Worm (Caenorhabditis elegans): ENCODE data around the gene F07C6.6.

Gene F07C6.6

DNA sequence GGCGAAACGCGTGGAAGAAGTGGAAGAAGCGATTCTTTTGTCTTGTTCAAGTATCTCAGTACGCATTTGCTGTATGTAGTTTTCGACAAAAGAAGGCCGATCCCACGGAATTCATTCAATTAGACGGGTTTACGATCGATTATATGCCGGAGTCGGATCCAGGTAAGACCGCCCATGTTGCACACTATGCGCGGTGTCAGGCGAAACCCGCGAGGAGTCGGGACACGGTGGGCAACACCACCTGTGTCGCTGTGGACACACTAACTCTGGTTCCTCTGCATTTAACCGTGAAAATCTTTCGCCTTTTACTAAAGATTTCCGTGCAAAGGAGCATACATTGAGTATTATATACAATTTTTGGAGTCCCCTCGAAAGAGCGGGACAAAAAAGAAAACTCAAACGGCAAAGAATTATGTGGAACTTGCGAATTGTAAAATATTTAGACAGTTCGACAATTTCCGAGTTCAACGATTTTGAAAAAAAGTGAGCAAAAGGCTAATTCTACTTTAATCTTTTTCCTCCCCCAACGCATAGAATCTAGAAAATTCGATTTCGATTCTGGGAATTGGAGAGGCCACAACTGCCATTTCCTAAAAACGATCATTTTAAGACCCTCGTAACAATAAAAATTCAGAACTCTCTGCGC, 10.7 kb upstream of the F07C6.6 start:
- TF ChIP-seq fkh-8 (tag; optimal IDR thresholded peaks at IDR 0.05) (no peak), F16B12.6 (tag; optimal IDR thresholded peaks at IDR 0.05) (no peak), snpc-4 (tag; optimal IDR thresholded peaks at IDR 0.05) (peak; percentile 51)

DNA sequence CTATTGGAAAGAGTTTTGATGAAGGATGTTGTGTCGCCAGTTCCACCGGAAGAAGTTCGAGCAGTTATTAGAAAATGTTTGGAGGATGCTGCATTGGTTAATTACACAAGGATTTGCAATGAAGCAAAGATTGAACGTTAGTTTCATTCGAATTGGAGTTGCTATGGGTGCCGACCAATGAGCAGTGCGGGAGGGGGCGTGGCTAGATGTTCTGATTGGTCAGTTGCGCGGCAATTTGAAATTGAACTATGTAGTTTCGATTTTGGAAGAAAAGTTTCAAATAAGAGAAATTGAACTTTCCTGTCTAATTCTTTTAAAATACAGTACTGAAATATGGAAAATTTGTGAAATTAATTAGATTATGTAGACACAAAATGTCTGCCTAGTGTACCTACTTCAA, 9.4 kb upstream of the F07C6.6 start:
- TF ChIP-seq blmp-1 (tag; optimal IDR thresholded peaks at IDR 0.05) (no peak), grh-1 (GFP tag; IDR thresholded peaks at IDR 0.05) (no peak), F16B12.6 (tag; optimal IDR thresholded peaks at IDR 0.05) (no peak), nhr-85 (tag) (no peak), sox-4 (tag; optimal IDR thresholded peaks at IDR 0.05) (no peak), C16A3.4 (tag; optimal IDR thresholded peaks at IDR 0.05) (no peak), ztf-4 (tag; optimal IDR thresholded peaks at IDR 0.05) (no peak), fos-1 (tag; optimal IDR thresholded peaks at IDR 0.05) (no peak), pax-3 (tag; optimal IDR thresholded peaks at IDR 0.05) (no peak), skn-1 (tag; optimal IDR thresholded peaks at IDR 0.05) (no peak), isw-1 (GFP tag; IDR thresholded peaks at IDR 0.05) (no peak), unc-86 (tag; optimal IDR thresholded peaks at IDR 0.05) (no peak), lin-14 (GFP tag; optimal IDR thresholded peaks at IDR 0.05) (no peak), efl-1 (optimal IDR thresholded peaks at IDR 0.05) (no peak), efl-1 (GFP tag; optimal IDR thresholded peaks at IDR 0.05 in 1 of 2) (no peak), pag-3 (tag; optimal IDR thresholded peaks at IDR 0.05; ENCODE audit: borderline replicate concordance, insufficient read depth) (no peak), ceh-8 (GFP tag; optimal IDR thresholded peaks at IDR 0.05) (no peak), dpl-1 (GFP tag; optimal IDR thresholded peaks at IDR 0.05) (no peak)

DNA sequence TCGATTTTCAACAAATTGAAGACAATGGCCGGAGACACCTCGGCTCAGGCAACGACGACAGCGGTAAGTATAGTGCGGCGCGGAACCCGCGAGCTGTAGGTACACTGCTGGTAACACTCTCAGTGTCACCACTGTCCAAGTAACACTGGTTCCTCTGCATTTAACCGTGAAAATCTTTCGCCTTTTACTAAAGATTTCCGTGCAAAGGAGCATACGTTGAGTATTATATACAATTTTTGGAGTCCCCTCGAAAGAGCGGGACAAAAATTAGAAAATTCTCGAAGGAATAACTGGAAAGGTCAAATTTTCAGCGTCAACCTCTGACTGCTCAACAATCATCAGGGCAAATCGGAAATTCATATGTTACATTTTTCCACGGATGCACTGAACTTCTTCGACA, 6.6 kb upstream of the F07C6.6 start:
- TF ChIP-seq snpc-4 (tag; optimal IDR thresholded peaks at IDR 0.05) (peak; percentile 71), mep-1 (tag; optimal IDR thresholded peaks at IDR 0.05) (no peak)

DNA sequence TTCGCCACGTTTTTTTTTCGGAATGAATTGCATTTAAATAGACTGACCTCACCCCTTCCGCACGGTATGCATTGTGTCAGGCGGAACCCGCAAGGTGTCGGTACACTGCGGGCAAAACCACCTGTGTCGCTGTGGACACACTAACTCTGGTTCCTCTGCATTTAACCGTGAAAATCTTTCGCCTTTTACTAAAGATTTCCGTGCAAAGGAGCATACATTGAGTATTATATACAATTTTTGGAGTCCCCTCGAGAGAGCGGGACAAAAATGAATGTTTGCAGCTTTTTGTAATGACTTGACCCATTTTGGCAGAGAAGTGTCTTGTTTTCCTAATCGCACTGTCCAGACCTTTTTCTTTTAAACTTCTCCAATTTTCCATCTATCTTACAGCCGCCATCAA, 5.6 kb upstream of the F07C6.6 start:
- peak; percentile 0 for TF ChIP-seq snu-23 (GFP tag; optimal IDR thresholded peaks at IDR 0.05)
- peak; percentile 10 for TF ChIP-seq elt-2 (tag; optimal IDR thresholded peaks at IDR 0.05)
- TF ChIP-seq nhr-90 (tag; optimal IDR thresholded peaks at IDR 0.05; ENCODE audit: poor library complexity) = peak; percentile 45
- peak; percentile 77 for TF ChIP-seq snpc-4 (tag; optimal IDR thresholded peaks at IDR 0.05)
- TF ChIP-seq efl-1 (optimal IDR thresholded peaks at IDR 0.05) = peak in 1 of 2 experiments; percentile 1
- TF ChIP-seq efl-1 (GFP tag; optimal IDR thresholded peaks at IDR 0.05 in 1 of 2) = peak in 1 of 2 experiments; percentile 32
- peak; percentile 33 for TF ChIP-seq nhr-47 (tag; optimal IDR thresholded peaks at IDR 0.05)
- TF ChIP-seq nhr-19 (GFP tag; conservative IDR thresholded peaks at IDR 0.05) = peak; percentile 29; the same call in 1 of the 2 replicates
- peak; percentile 21 for TF ChIP-seq nhr-71 (tag; optimal IDR thresholded peaks at IDR 0.05)
- peak; percentile 50 for TF ChIP-seq nhr-85 (tag)

DNA sequence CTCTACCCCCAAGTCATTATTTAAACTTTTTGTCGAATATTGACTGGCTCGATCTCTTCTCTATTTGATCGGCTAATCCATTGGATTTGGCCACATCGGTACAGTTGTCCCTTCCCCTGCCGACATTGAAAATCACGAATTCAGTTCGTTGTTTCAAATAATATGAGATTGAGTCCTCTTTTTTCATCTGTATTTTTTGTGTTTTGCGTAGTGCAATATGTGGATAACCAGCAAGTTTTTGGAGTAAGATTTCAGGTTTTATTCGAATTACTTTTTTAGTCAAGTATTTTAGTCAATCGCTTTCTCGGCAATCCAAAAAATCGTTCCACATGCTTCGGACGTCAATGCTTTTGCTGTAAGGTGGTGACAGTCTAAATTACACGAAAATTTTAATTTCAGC, 3.5 kb upstream of the F07C6.6 start, which contains the start of gene F07C6.3:
F07C6.3 (plus strand) TSS at position 148 of the 400 bp plus-strand sequence.
- TF ChIP-seq mep-1 (tag; optimal IDR thresholded peaks at IDR 0.05) (no peak), efl-1 (optimal IDR thresholded peaks at IDR 0.05) (no peak), efl-1 (GFP tag; optimal IDR thresholded peaks at IDR 0.05 in 1 of 2) (peak in 1 of 2 experiments; percentile 18)

DNA sequence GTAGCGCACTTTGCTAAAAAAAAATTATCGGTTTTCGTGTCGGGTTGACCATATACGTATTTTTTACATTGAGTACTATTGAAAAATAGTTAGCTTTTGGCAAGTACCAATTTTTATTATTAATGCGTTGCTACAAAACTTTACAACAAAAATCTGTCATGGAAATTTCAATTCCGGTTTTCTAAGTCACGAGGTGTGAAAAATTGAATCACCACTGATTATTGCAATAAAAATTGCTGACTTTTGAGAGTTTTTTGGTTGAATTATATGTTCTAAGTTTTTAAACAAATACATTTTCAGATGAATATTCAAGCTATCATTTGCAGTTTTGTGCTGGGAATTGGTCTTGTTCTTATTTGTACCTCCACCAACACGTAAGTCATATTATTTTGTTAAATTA, 1.7 kb upstream of the F07C6.6 start, which contains the start of gene F07C6.2:
F07C6.2 (plus strand) TSS at position 301 of the 400 bp plus-strand sequence.
- TF ChIP-seq blmp-1 (tag; optimal IDR thresholded peaks at IDR 0.05) (no peak), sox-4 (tag; optimal IDR thresholded peaks at IDR 0.05) (no peak), nhr-19 (GFP tag; conservative IDR thresholded peaks at IDR 0.05) (no peak), mep-1 (tag; optimal IDR thresholded peaks at IDR 0.05) (no peak), tbx-2 (tag; optimal IDR thresholded peaks at IDR 0.05) (no peak), nhr-77 (tag; optimal IDR thresholded peaks at IDR 0.05) (no peak), mab-9 (GFP tag; IDR thresholded peaks at IDR 0.05) (no peak), Y116A8C.19 (tag; optimal IDR thresholded peaks at IDR 0.05; ENCODE audit: borderline replicate concordance) (no peak)
